Worm (Caenorhabditis elegans): Measurements from ENCODE around the gene R10H10.3.

ce11 chrIV:10430507-10430906 lies 42.2 kb downstream of the R10H10.3 start:
- TF ChIP-seq lin-39 (tag; optimal IDR thresholded peaks at IDR 0.05) (no peak), ztf-11 (tag; optimal IDR thresholded peaks at IDR 0.05) (no peak), egl-27 (tag; optimal IDR thresholded peaks at IDR 0.05) (no peak), lsy-2 (tag; optimal IDR thresholded peaks at IDR 0.05) (no peak), pqm-1 (tag; optimal IDR thresholded peaks at IDR 0.05) (no peak), vab-7 (GFP tag; IDR thresholded peaks at IDR 0.05) (no peak), mxl-3 (GFP tag; optimal IDR thresholded peaks at IDR 0.05) (no peak)

Data from whole organism, L4 larva.